Worm (Caenorhabditis elegans) whole organism, L3 larva: ENCODE results near the gene haf-7.

Experiments used
- nhr-11 ChIP-seq: fragments of 150-350 bp; optimal IDR thresholded peaks from 2 replicates; lab custom pipeline; 2014; ENCODE audit warnings: missing biosample characterization, missing genetic modification characterization
- nhr-237 ChIP-seq: fragments of 150-350 bp; optimal IDR thresholded peaks from 2 replicates; lab custom pipeline; 2014; ENCODE audit warnings: missing biosample characterization, missing genetic modification characterization

DNA sequence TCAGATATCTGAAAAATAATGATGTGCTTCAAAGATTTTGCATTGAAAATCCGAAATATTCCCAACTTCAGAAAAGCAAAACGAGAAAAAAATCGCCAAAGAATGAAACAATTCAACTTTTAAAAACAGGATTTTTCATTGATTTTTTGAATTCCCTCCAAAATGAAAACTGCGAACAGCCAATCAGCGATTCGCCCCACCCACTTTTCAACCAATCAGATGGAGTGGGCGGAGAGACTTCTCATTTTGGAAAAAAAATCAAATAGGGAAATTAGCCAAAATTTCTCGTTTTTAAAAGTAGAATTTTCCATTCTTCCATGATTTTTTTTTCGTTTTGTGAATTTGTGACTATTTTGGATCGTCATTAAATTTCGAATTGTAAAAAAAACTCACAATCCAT, 11.7 kb downstream of the haf-7 start:
- TF ChIP-seq nhr-11: no peak
- TF ChIP-seq nhr-237 (tag; lab: Kevin White, UChicago): no peak
